Worm (Caenorhabditis elegans) whole organism, L4/young adult: ENCODE data around the gene bre-5.

ENCODE experiments used
- W03F9.2 ChIP-seq: fragments of 150-350 bp; optimal IDR thresholded peaks from 2 replicates; lab custom pipeline; 2014; ENCODE audit warnings: missing biosample characterization, missing genetic modification characterization
- dao-5 ChIP-seq: sonication (generic microtip); optimal IDR thresholded peaks from 2 replicates; lab custom pipeline; 2016; ENCODE audit warnings: missing genotype, missing genetic modification characterization, moderate library complexity, missing compliant biosample characterization

- TF ChIP-seq dao-5 (tag; lab: Kevin White, UChicago) (no peak), W03F9.2 (tag; lab: Kevin White, UChicago) (no peak)
Observed at ce11 chrIV:12093384-12093783, 42.4 kb upstream of the bre-5 start, which contains the start of gene cpsf-4.
